Worm (Caenorhabditis elegans) whole organism, late embryonic: ENCODE results near the gene F28A10.4.
"Not testable (repeated sequence)": the region's sequence is repeated elsewhere in the genome, so short reads cannot be mapped to it uniquely, and the experiment has no call there.

ENCODE experiments used
- ama-1 ChIP-seq: fragments of 150-350 bp; optimal IDR thresholded peaks from 2 replicates; lab custom pipeline; 2014
- ceh-22 ChIP-seq: sonication (generic microtip); optimal IDR thresholded peaks from 2 replicates; lab custom pipeline; 2017; ENCODE audit warnings: missing biosample characterization, missing genetic modification characterization
- ceh-9 ChIP-seq: sonication (generic microtip); optimal IDR thresholded peaks from 2 replicates; lab custom pipeline; 2016; ENCODE audit warnings: mild to moderate bottlenecking, missing genetic modification characterization, inconsistent platforms, missing compliant biosample characterization
- gmeb-2 ChIP-seq: sonication (generic microtip); optimal IDR thresholded peaks from 2 replicates; lab custom pipeline; 2016; ENCODE audit warnings: missing genetic modification characterization, inconsistent platforms, missing compliant biosample characterization
- madf-2 ChIP-seq: sonication (generic microtip); optimal IDR thresholded peaks from 2 replicates; lab custom pipeline; 2017; ENCODE audit warnings: missing genetic modification characterization, missing compliant biosample characterization
- pag-3 ChIP-seq: sonication (generic microtip); optimal IDR thresholded peaks from 2 replicates; lab custom pipeline; 2016; ENCODE audit warnings: missing compliant biosample characterization, missing genetic modification characterization, borderline replicate concordance
- pat-9 ChIP-seq: fragments of 200-800 bp; sonication (Bioruptor generic); optimal IDR thresholded peaks from 2 replicates; lab custom pipeline; 2018; ENCODE audit warnings: mild to moderate bottlenecking, missing genetic modification characterization, moderate library complexity, missing compliant biosample characterization
- pqm-1 ChIP-seq: sonication (generic microtip); optimal IDR thresholded peaks from 2 replicates; lab custom pipeline; 2016; ENCODE audit warnings: missing genetic modification characterization, missing compliant biosample characterization
- sox-4 ChIP-seq: sonication (generic microtip); optimal IDR thresholded peaks from 2 replicates; lab custom pipeline; 2017; ENCODE audit warnings: mild to moderate bottlenecking, missing genetic modification characterization, inconsistent platforms, missing compliant biosample characterization

DNA sequence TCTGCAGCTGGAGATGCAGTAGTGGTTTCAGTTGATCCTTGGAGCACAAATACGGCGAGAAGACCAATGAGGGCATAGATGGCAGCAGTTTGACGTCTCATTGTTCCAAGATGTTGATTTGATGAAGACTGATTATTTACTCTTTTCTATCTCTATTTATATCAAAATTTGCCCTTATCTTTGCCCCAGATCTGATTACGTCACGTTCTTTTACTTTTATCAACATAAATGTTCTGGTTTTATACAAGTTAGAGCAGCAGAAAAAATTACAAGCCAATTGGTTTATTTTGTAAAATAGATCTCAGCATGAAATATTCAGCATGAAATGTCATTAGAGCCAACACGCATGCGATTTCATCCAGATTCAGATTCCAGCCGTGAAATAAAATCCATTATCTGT is 21.3 kb upstream of the F28A10.4 start, which contains the start of gene msrp-4:
- not testable (repeated sequence) for TF ChIP-seq gmeb-2 (tag; lab: Kevin White, UChicago); pag-3 (tag; lab: Kevin White, UChicago); ceh-22 (tag; lab: Kevin White, UChicago); ama-1 (lab: Kevin White, UChicago); sox-4 (tag; lab: Kevin White, UChicago); ceh-9; pqm-1; pat-9 (tag; lab: Kevin White, UChicago); madf-2 (tag; lab: Kevin White, UChicago)
